Worm (Caenorhabditis elegans) whole organism, late embryonic: ENCODE results near the gene scb-1.

ENCODE experiments used
- C08G9.2 ChIP-seq: sonication (generic microtip); optimal IDR thresholded peaks from 2 replicates; lab custom pipeline; 2016; ENCODE audit warnings: mild to moderate bottlenecking, missing genetic modification characterization, moderate library complexity, missing compliant biosample characterization
- C38D4.7 ChIP-seq: fragments of 200-800 bp; sonication (Bioruptor generic); optimal IDR thresholded peaks from 2 replicates; lab custom pipeline; 2018; ENCODE audit warnings: mild to moderate bottlenecking, missing genetic modification characterization, moderate library complexity, missing compliant biosample characterization
- F13H6.1 ChIP-seq: sonication (generic microtip); optimal IDR thresholded peaks from 2 replicates; lab custom pipeline; 2016; ENCODE audit warnings: missing genetic modification characterization, missing compliant biosample characterization
- T23F11.4 ChIP-seq: fragments of 200-800 bp; sonication (Bioruptor generic); optimal IDR thresholded peaks from 2 replicates; lab custom pipeline; 2018; ENCODE audit warnings: mild to moderate bottlenecking, missing genetic modification characterization, missing compliant biosample characterization
- ceh-18 ChIP-seq: sonication (generic microtip); optimal IDR thresholded peaks from 2 replicates; lab custom pipeline; 2016; ENCODE audit warnings: missing genetic modification characterization, missing compliant biosample characterization
- ceh-2 ChIP-seq: sonication (generic microtip); optimal IDR thresholded peaks from 2 replicates; lab custom pipeline; 2016; ENCODE audit warnings: missing genotype, missing genetic modification characterization, missing compliant biosample characterization
- ceh-22 ChIP-seq: sonication (generic microtip); optimal IDR thresholded peaks from 2 replicates; lab custom pipeline; 2017; ENCODE audit warnings: missing biosample characterization, missing genetic modification characterization
- ceh-24 ChIP-seq: sonication (generic microtip); optimal IDR thresholded peaks from 2 replicates; lab custom pipeline; 2016; ENCODE audit warnings: mild to moderate bottlenecking, missing genetic modification characterization, missing compliant biosample characterization
- ceh-31 ChIP-seq: sonication (generic microtip); optimal IDR thresholded peaks from 2 replicates; lab custom pipeline; 2016; ENCODE audit warnings: missing genetic modification characterization, missing compliant biosample characterization
- ceh-34 ChIP-seq: sonication (generic microtip); optimal IDR thresholded peaks from 2 replicates; lab custom pipeline; 2016; ENCODE audit warnings: mild to moderate bottlenecking, missing genetic modification characterization, missing compliant biosample characterization
- ceh-48 ChIP-seq: sonication (generic microtip); optimal IDR thresholded peaks from 2 replicates; lab custom pipeline; 2016; ENCODE audit warnings: missing genetic modification characterization, inconsistent platforms, missing compliant biosample characterization
- dmd-4 ChIP-seq: sonication (generic microtip); optimal IDR thresholded peaks from 2 replicates; lab custom pipeline; 2016; ENCODE audit warnings: borderline replicate concordance, missing genetic modification characterization, missing compliant biosample characterization
- dve-1 ChIP-seq: sonication (generic microtip); optimal IDR thresholded peaks from 2 replicates; lab custom pipeline; 2017; ENCODE audit warnings: antibody characterized with exemption, mild to moderate bottlenecking, missing genetic modification characterization, missing compliant biosample characterization
- elt-2 ChIP-seq: sonication (generic microtip); optimal IDR thresholded peaks from 2 replicates; lab custom pipeline; 2016; ENCODE audit warnings: missing genetic modification reagents, missing genetic modification characterization, missing compliant biosample characterization
- ets-4 ChIP-seq: sonication (generic microtip); optimal IDR thresholded peaks from 2 replicates; lab custom pipeline; 2016; ENCODE audit warnings: missing genetic modification characterization, missing compliant biosample characterization
- fax-1 ChIP-seq: sonication (generic microtip); optimal IDR thresholded peaks from 2 replicates; lab custom pipeline; 2016; ENCODE audit warnings: missing genotype, missing genetic modification characterization, missing compliant biosample characterization
- fkh-10 ChIP-seq: fragments of 150-350 bp; optimal IDR thresholded peaks from 2 replicates; lab custom pipeline; 2014; ENCODE audit warnings: missing biosample characterization, missing genetic modification reagents, missing genetic modification characterization
- fkh-6 ChIP-seq: sonication (generic microtip); optimal IDR thresholded peaks from 2 replicates; lab custom pipeline; 2016; ENCODE audit warnings: missing genetic modification characterization, missing compliant biosample characterization
- hlh-13 ChIP-seq: fragments of 200-800 bp; sonication (Bioruptor generic); optimal IDR thresholded peaks from 2 replicates; lab custom pipeline; 2018; ENCODE audit warnings: mild to moderate bottlenecking, missing genetic modification characterization, missing compliant biosample characterization
- hlh-30 ChIP-seq: sonication (generic microtip); optimal IDR thresholded peaks from 2 replicates; lab custom pipeline; 2017; ENCODE audit warnings: antibody characterized with exemption, missing genetic modification characterization, missing compliant biosample characterization; ENCODE audit not compliant: insufficient read depth
- hlh-8 ChIP-seq: sonication (generic microtip); optimal IDR thresholded peaks from 2 replicates; lab custom pipeline; 2016; ENCODE audit warnings: missing genotype, missing genetic modification characterization, missing compliant biosample characterization
- lim-6 ChIP-seq: sonication (generic microtip); optimal IDR thresholded peaks from 2 replicates; lab custom pipeline; 2016; ENCODE audit warnings: missing genetic modification characterization, missing compliant biosample characterization
- lin-11 ChIP-seq: fragments of 200-800 bp; sonication (Bioruptor generic); optimal IDR thresholded peaks from 2 replicates; lab custom pipeline; 2018; ENCODE audit warnings: mild to moderate bottlenecking, missing genetic modification characterization, missing compliant biosample characterization
- mec-3 ChIP-seq: sonication (generic microtip); optimal IDR thresholded peaks from 2 replicates; lab custom pipeline; 2016; ENCODE audit warnings: borderline replicate concordance, missing genetic modification characterization, missing compliant biosample characterization
- nfya-1 ChIP-seq: sonication (generic microtip); optimal IDR thresholded peaks from 2 replicates; lab custom pipeline; 2017; ENCODE audit warnings: missing genetic modification characterization, mild to moderate bottlenecking, missing compliant biosample characterization, antibody characterized with exemption, moderate library complexity
- npax-4 ChIP-seq: sonication (generic microtip); optimal IDR thresholded peaks from 2 replicates; lab custom pipeline; 2016; ENCODE audit warnings: missing genetic modification characterization, missing compliant biosample characterization
- odd-2 ChIP-seq: sonication (generic microtip); optimal IDR thresholded peaks from 2 replicates; lab custom pipeline; 2017; ENCODE audit warnings: antibody characterized with exemption, mild to moderate bottlenecking, missing genetic modification characterization, missing compliant biosample characterization
- pat-9 ChIP-seq: fragments of 200-800 bp; sonication (Bioruptor generic); optimal IDR thresholded peaks from 2 replicates; lab custom pipeline; 2018; ENCODE audit warnings: mild to moderate bottlenecking, missing genetic modification characterization, moderate library complexity, missing compliant biosample characterization
- pax-1 ChIP-seq: fragments of 150-350 bp; optimal IDR thresholded peaks from 2 replicates; lab custom pipeline; 2014; ENCODE audit warnings: missing biosample characterization, missing genetic modification characterization
- pha-2 ChIP-seq: sonication (generic microtip); optimal IDR thresholded peaks from 2 replicates; lab custom pipeline; 2017; ENCODE audit warnings: mild to moderate bottlenecking, missing genetic modification characterization, missing compliant biosample characterization
- ref-2 ChIP-seq: sonication (generic microtip); optimal IDR thresholded peaks from 2 replicates; lab custom pipeline; 2016; ENCODE audit warnings: missing genetic modification characterization, missing compliant biosample characterization
- rnt-1 ChIP-seq: sonication (generic microtip); optimal IDR thresholded peaks from 2 replicates; lab custom pipeline; 2016; ENCODE audit warnings: missing genetic modification characterization, missing compliant biosample characterization
- sdc-2 ChIP-seq: sonication (generic microtip); optimal IDR thresholded peaks from 2 replicates; lab custom pipeline; 2016; ENCODE audit warnings: missing genotype, missing genetic modification characterization, missing compliant biosample characterization
- sox-4 ChIP-seq: sonication (generic microtip); optimal IDR thresholded peaks from 2 replicates; lab custom pipeline; 2017; ENCODE audit warnings: mild to moderate bottlenecking, missing genetic modification characterization, inconsistent platforms, missing compliant biosample characterization
- syd-9 ChIP-seq: sonication (generic microtip); optimal IDR thresholded peaks from 2 replicates; lab custom pipeline; 2016; ENCODE audit warnings: mild to moderate bottlenecking, missing genetic modification characterization, moderate library complexity, missing compliant biosample characterization
- tbx-2 ChIP-seq: sonication (generic microtip); optimal IDR thresholded peaks from 2 replicates; lab custom pipeline; 2016; ENCODE audit warnings: missing genetic modification characterization, missing compliant biosample characterization
- ttx-3 ChIP-seq: sonication (generic microtip); optimal IDR thresholded peaks from 2 replicates; lab custom pipeline; 2016; ENCODE audit warnings: missing genetic modification reagents, missing genetic modification characterization, missing compliant biosample characterization
- unc-3 ChIP-seq, 2 experiments: fragments of 200-800 bp in 1 of 2; sonication (Bioruptor generic) in 1 of 2; sonication (generic microtip) in 1 of 2; conservative IDR thresholded peaks in 1 of 2; optimal IDR thresholded peaks in 1 of 2; 2 replicates each; pipeline versions ENCODE4 v1.3.6 to Lab custom; 2016 to 2022; ENCODE audit warnings: missing compliant biosample characterization in 2 of 2, missing genetic modification characterization in 2 of 2, missing genetic modification reagents in 1 of 2
- unc-42 ChIP-seq: sonication (generic microtip); optimal IDR thresholded peaks from 2 replicates; lab custom pipeline; 2016; ENCODE audit warnings: missing genotype, missing genetic modification characterization, missing compliant biosample characterization
- unc-55 ChIP-seq: sonication (generic microtip); optimal IDR thresholded peaks from 2 replicates; lab custom pipeline; 2017; ENCODE audit warnings: missing biosample characterization, missing genetic modification reagents, missing genetic modification characterization
- unc-86 ChIP-seq: sonication (generic microtip); optimal IDR thresholded peaks from 2 replicates; lab custom pipeline; 2016; ENCODE audit warnings: missing genetic modification characterization, missing compliant biosample characterization

The scb-1 gene

DNA sequence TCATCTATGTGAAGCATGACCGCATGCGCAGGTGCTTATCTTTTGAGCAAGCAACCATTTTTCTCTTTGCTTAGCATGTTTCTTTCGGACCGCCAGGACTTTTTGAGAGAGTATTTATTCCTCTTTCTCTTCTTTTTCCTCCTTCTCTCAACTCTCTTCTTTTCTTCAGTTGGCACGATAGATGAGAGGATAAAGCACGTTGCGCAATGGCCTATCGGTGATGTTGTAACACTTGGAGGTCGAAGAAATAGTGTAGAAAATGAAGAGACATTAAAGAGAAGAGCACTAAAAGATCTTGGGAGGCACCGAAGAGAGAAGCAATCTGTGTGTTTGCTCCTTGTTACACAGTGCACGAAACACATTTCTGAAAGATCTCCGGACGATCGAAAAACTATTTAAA is 35.8 kb downstream of the scb-1 start:
- TF ChIP-seq C08G9.2 (tag; lab: Kevin White, UChicago), result no peak
- peak; percentile 16 for TF ChIP-seq F13H6.1 (tag; lab: Kevin White, UChicago)
- TF ChIP-seq ceh-2 (tag; lab: Kevin White, UChicago), result peak; percentile 27
- TF ChIP-seq unc-42 (tag; lab: Kevin White, UChicago), result no peak
- peak; percentile 76 for TF ChIP-seq pat-9 (tag; lab: Kevin White, UChicago)
- TF ChIP-seq tbx-2 (tag; lab: Kevin White, UChicago), result peak; percentile 65
- TF ChIP-seq rnt-1 (tag; lab: Kevin White, UChicago), result peak; percentile 72
- peak; percentile 55 for TF ChIP-seq pha-2 (tag; lab: Kevin White, UChicago)
- TF ChIP-seq pax-1 (tag; lab: Kevin White, UChicago), result peak; percentile 96
- TF ChIP-seq ets-4, result peak; percentile 1
- peak; percentile 3 for TF ChIP-seq ref-2 (tag; lab: Kevin White, UChicago)
- peak; percentile 79 for TF ChIP-seq unc-55 (GFP tag; lab: Kevin White, UChicago)
- no peak for TF ChIP-seq hlh-13
- TF ChIP-seq ceh-18, result peak; percentile 88
- peak; percentile 62 for TF ChIP-seq ceh-22 (tag; lab: Kevin White, UChicago)
- peak; percentile 74 for TF ChIP-seq nfya-1 (tag; lab: Kevin White, UChicago)
- TF ChIP-seq ttx-3, result no peak
- no peak for TF ChIP-seq ceh-48 (tag; lab: Kevin White, UChicago)
- TF ChIP-seq dmd-4 (tag; lab: Kevin White, UChicago), result peak; percentile 48
- TF ChIP-seq ceh-24 (tag; lab: Kevin White, UChicago), result no peak
- TF ChIP-seq ceh-31 (tag; lab: Kevin White, UChicago), result peak; percentile 53

ce11 chrV:11082964-11083363 is 36.5 kb downstream of the scb-1 start:
- TF ChIP-seq T23F11.4 (GFP tag; lab: Kevin White, UChicago) (no peak), fkh-10 (GFP tag; lab: Kevin White, UChicago) (no peak), sox-4 (tag; lab: Kevin White, UChicago) (no peak), fkh-6 (tag; lab: Kevin White, UChicago) (no peak)

DNA sequence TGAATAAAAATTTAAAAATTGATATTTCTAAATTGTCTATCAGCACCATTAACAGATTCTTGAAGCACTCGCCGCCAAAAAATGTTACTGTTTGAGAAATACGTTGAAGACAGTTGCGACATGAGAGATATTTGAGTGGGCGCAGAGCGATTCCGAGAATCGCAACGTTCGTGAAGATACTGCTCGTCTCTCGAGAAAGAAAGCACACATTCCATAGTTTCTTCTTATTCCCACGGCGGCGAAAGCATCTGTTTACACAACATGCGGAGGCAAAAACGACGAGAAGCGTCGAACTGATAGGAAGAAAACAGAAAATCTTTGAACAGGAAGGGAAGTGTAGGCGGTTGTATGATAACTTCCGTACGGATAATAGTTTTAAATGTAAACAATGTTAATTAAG is 37.0 kb downstream of the scb-1 start:
- TF ChIP-seq tbx-2 (tag; lab: Kevin White, UChicago) (peak; percentile 67), ceh-34 (tag; lab: Kevin White, UChicago) (peak; percentile 54), ceh-18 (peak; percentile 94), dmd-4 (tag; lab: Kevin White, UChicago) (peak; percentile 7), ceh-24 (tag; lab: Kevin White, UChicago) (no peak), nfya-1 (tag; lab: Kevin White, UChicago) (peak; percentile 61), pat-9 (tag; lab: Kevin White, UChicago) (peak; percentile 5), rnt-1 (tag; lab: Kevin White, UChicago) (peak; percentile 76), hlh-8 (tag; lab: Kevin White, UChicago) (peak; percentile 45), unc-86 (no peak), fax-1 (no peak), ceh-31 (tag; lab: Kevin White, UChicago) (peak; percentile 16), syd-9 (tag; lab: Kevin White, UChicago) (no peak), fkh-6 (tag; lab: Kevin White, UChicago) (no peak), lim-6 (tag; lab: Kevin White, UChicago) (no peak)
- TF ChIP-seq, all 69 proteins: peak for 9

- TF ChIP-seq syd-9 (tag; lab: Kevin White, UChicago), result peak; percentile 13
- TF ChIP-seq unc-55 (GFP tag; lab: Kevin White, UChicago), result peak; percentile 67
- no peak for TF ChIP-seq ceh-22 (tag; lab: Kevin White, UChicago)
- TF ChIP-seq odd-2, result no peak
- no peak for TF ChIP-seq lim-6 (tag; lab: Kevin White, UChicago)
- TF ChIP-seq ceh-31 (tag; lab: Kevin White, UChicago), result peak; percentile 55
- TF ChIP-seq fkh-6 (tag; lab: Kevin White, UChicago), result peak; percentile 14
- TF ChIP-seq elt-2 (tag; lab: Kevin White, UChicago), result peak; percentile 95
- peak; percentile 5 for TF ChIP-seq tbx-2 (tag; lab: Kevin White, UChicago)
- no peak for TF ChIP-seq npax-4 (tag; lab: Kevin White, UChicago)
- TF ChIP-seq nfya-1 (tag; lab: Kevin White, UChicago), result peak; percentile 88
- TF ChIP-seq C38D4.7 (GFP tag; lab: Kevin White, UChicago), result no peak
- no peak for TF ChIP-seq ceh-48 (tag; lab: Kevin White, UChicago)
- no peak for TF ChIP-seq lin-11 (tag; lab: Kevin White, UChicago)
- no peak for TF ChIP-seq hlh-30 (tag; lab: Kevin White, UChicago)
- no peak for TF ChIP-seq dve-1 (tag; lab: Kevin White, UChicago)
- peak; percentile 14 for TF ChIP-seq sdc-2 (tag; lab: Kevin White, UChicago)
- peak; percentile 56 for TF ChIP-seq ref-2 (tag; lab: Kevin White, UChicago)
- TF ChIP-seq ceh-34 (tag; lab: Kevin White, UChicago), result peak; percentile 69
- TF ChIP-seq unc-3 (GFP tag; conservative IDR thresholded peaks at IDR 0.05; lab: Robert Waterston, UW), result no peak
- no peak for TF ChIP-seq unc-3 (tag; optimal IDR thresholded peaks at IDR 0.05; lab: Kevin White, UChicago)
- no peak for TF ChIP-seq mec-3
- TF ChIP-seq ets-4, result no peak
Measured at ce11 chrV:11080345-11081102, 39.0 kb downstream of the scb-1 start, which contains the start of gene act-1. Gene act-1, plus strand, starts transcription at chrV:11081052.
